Worm (Caenorhabditis elegans) whole organism, L2 larva: ENCODE measurements around the gene dnc-1.

Experiments
- ama-1 ChIP-seq: fragments of 150-350 bp; optimal IDR thresholded peaks from 2 replicates; lab custom pipeline; 2018; ENCODE audit warnings: inconsistent platforms
- lin-13 ChIP-seq: fragments of 150-350 bp; optimal IDR thresholded peaks from 2 replicates; lab custom pipeline; 2014; ENCODE audit warnings: missing biosample characterization, missing genetic modification reagents, missing genetic modification characterization
- nhr-11 ChIP-seq: fragments of 150-350 bp; optimal IDR thresholded peaks from 2 replicates; lab custom pipeline; 2014; ENCODE audit warnings: missing biosample characterization, missing genetic modification characterization
- nhr-25 ChIP-seq: fragments of 150-350 bp; sonication (generic microtip); optimal IDR thresholded peaks from 3 replicates; lab custom pipeline; 2014; ENCODE audit warnings: missing biosample characterization, missing genetic modification characterization
- sma-3 ChIP-seq: sonication (generic microtip); optimal IDR thresholded peaks from 2 replicates; lab custom pipeline; 2016; ENCODE audit warnings: missing genetic modification reagents, missing genetic modification characterization, missing compliant biosample characterization
- ztf-11 ChIP-seq: sonication (generic microtip); optimal IDR thresholded peaks from 2 replicates; lab custom pipeline; 2017; ENCODE audit warnings: missing biosample characterization, missing genetic modification characterization

- TF ChIP-seq ama-1 (lab: Kevin White, UChicago) (no peak), sma-3 (GFP tag; lab: Kevin White, UChicago) (no peak), ztf-11 (tag; lab: Kevin White, UChicago) (no peak), nhr-11 (tag; lab: Kevin White, UChicago) (no peak), nhr-25 (no peak), lin-13 (no peak)
Measured at ce11 chrIV:10894255-10894654, 38.7 kb downstream of the dnc-1 start, which contains the start of gene srlf-14.
